Worm (Caenorhabditis elegans): Measurements from ENCODE around the gene R09D1.14.
"Not testable (repeated sequence)": the region's sequence is repeated elsewhere in the genome, so short reads cannot be mapped to it uniquely, and the experiment has no call there.

The R09D1.14 gene

DNA sequence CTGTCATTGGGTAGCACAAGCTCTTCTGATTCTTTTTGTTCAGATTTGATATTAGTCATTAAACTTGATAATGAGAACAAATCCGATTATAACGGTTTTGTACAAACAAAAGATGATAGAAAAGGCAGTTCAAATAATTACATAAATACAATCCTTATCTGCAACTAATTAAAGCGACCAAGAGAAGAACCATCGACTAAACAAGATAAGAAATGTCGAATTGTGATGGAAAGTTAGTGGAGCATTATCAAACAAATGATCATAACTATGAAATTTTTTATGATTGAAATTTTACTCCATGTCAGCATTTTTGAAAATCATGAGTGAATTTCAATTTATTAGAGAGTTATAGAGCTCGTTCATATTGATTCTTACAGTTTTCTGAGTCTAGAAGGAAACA is 9.1 kb upstream of the R09D1.14 start, which contains the start of gene chil-23:
chil-23 (minus strand) TSS at position 198 of the 400 bp plus-strand sequence.
- TF ChIP-seq nhr-80 (tag; optimal IDR thresholded peaks at IDR 0.05), result peak; percentile 85
- TF ChIP-seq bed-1 (GFP tag; IDR thresholded peaks at IDR 0.05), result no peak

DNA sequence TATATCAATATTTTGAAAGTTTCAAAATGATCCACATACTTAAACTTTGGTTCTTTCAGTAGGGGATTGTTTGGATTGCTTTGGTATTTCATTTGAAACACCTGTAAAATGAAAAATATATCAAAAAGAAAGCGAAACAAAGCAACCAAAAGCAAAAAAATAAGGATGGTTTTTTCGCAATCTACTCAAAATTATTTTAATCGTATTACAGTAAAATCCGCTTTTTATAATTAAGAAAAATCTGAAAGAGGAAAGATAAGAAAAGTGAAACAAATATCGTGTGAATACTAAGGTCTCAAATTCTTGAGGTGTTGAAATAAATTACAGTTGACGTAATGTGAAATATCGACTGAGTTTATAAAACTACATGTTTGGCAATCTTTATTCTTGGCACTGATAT is 6.7 kb upstream of the R09D1.14 start, which contains the start of gene chil-22:
chil-22 (minus strand) TSS at position 101 of the 400 bp plus-strand sequence.
- TF ChIP-seq hsf-1 (GFP tag; IDR thresholded peaks at IDR 0.05) (no peak), lin-54 (GFP tag; optimal IDR thresholded peaks at IDR 0.05) (no peak), akir-1 (GFP tag; optimal IDR thresholded peaks at IDR 0.05) (no peak), mcd-1 (GFP tag; IDR thresholded peaks at IDR 0.05) (no peak), attf-5 (GFP tag; optimal IDR thresholded peaks at IDR 0.05) (no peak), F33H1.4 (GFP tag; IDR thresholded peaks at IDR 0.05) (no peak), chd-7 (tag; optimal IDR thresholded peaks at IDR 0.05) (no peak), Y56A3A.18 (GFP tag; IDR thresholded peaks at IDR 0.05) (no peak), K12H6.12 (tag; optimal IDR thresholded peaks at IDR 0.05) (no peak), dpff-1 (tag; optimal IDR thresholded peaks at IDR 0.05) (no peak), bed-2 (GFP tag; IDR thresholded peaks at IDR 0.05) (no peak), sea-2 (GFP tag; IDR thresholded peaks at IDR 0.05) (no peak), ceh-58 (GFP tag; IDR thresholded peaks at IDR 0.05) (no peak), somi-1 (GFP tag; optimal IDR thresholded peaks at IDR 0.05) (no peak), lsy-27 (tag; optimal IDR thresholded peaks at IDR 0.05; ENCODE audit: borderline replicate concordance, insufficient read depth) (no peak), ztf-22 (GFP tag; optimal IDR thresholded peaks at IDR 0.05) (no peak)

DNA sequence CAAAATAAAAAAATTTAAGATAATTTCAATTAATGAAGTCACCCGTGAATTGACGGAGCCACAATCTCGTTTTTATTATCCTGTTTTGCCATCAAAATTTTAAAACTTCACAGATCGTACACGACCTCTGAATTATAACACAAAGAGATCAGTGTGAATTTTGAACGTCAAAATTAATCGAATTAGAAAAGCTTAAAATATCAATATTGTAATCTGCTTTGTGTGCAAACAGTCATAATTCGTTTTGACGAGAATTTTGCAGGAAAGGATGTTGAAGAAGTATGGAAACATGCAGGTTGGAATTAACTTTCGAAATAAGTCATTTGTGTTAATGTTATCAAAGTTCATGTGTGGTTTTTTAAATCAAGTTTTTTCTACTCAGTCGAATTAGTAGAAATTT is 2.5 kb upstream of the R09D1.14 start, which contains the start of gene chil-21:
chil-21 (minus strand) TSS at position 101 of the 400 bp plus-strand sequence.
- not testable (repeated sequence) for TF ChIP-seq mcd-1, ztf-25, egrh-3 (GFP tag; IDR thresholded peaks at IDR 0.05)

DNA sequence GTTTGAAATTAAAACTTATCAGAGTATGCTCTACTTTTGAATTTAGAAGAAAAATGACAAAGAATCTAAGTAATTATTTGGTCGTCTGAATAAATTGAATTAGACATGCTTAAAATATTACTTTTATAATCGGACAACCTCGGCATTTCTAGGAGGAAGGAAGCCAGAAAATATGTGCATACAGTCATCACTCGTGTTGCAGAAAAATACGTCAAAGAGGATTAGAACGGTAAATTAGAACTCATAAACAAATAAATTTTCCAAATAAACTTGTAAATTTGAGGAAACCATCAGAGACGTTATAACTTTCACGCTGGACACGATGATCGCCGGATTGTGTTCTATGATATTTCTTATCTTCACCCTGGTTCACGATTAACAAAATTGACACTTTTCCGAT is 5.1 kb downstream of the R09D1.14 start, which contains the start of gene chil-19:
chil-19 (minus strand) TSS at position 101 of the 400 bp plus-strand sequence.
- TF ChIP-seq ztf-18 (tag; optimal IDR thresholded peaks at IDR 0.05) (no peak), zim-3 (tag; optimal IDR thresholded peaks at IDR 0.05) (no peak), rec-8 (tag; optimal IDR thresholded peaks at IDR 0.05) (no peak), F10E7.11 (tag; optimal IDR thresholded peaks at IDR 0.05) (no peak), hmg-1.2 (GFP tag; IDR thresholded peaks at IDR 0.05) (no peak), mel-28 (tag; optimal IDR thresholded peaks at IDR 0.05; ENCODE audit: borderline replicate concordance) (no peak), aptf-3 (GFP tag; IDR thresholded peaks at IDR 0.05) (no peak), hlh-26 (GFP tag; conservative IDR thresholded peaks at IDR 0.05) (no peak), mes-4 (tag; optimal IDR thresholded peaks at IDR 0.05) (no peak), mxl-1 (tag; optimal IDR thresholded peaks at IDR 0.05) (no peak), unc-130 (GFP tag; optimal IDR thresholded peaks at IDR 0.05) (no peak), Y56A3A.18 (GFP tag; IDR thresholded peaks at IDR 0.05) (no peak), snpc-3.4 (tag; optimal IDR thresholded peaks at IDR 0.05) (no peak), egl-44 (GFP tag; IDR thresholded peaks at IDR 0.05) (no peak), hmg-20 (GFP tag; IDR thresholded peaks at IDR 0.05) (no peak)

Data from whole organism, young adult.